Worm (Caenorhabditis elegans): Measurements from ENCODE around the gene bud-13.

- TF ChIP-seq nhr-10 (tag; optimal IDR thresholded peaks at IDR 0.05), result no peak
- TF ChIP-seq ZK546.5 (tag; optimal IDR thresholded peaks at IDR 0.05), result no peak
Measured at ce11 chrIII:8973163-8973562, 5.6 kb upstream of the bud-13 start.

Measured in whole organism, L2 larva.